Worm (Caenorhabditis elegans): ENCODE data around the gene Y6G8.14.

Y6G8.14 gene

DNA sequence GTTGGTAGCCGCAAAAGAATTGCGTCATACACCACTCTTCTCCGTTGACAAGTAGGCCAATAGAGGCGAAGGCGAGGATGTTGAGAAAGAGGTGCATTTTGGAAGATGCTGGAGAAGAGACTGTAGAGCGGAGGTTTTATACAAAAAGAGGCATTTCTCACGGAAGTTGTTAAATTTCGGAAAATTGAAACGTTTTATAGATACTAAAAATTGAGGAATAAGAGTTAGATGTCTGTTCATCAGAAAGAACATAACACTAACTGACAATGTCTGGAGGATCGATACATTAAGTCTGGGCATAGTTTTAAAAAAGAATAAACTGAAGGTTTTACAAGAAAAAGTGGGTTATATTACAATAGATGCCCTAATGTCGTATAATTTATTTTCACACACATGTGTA is at the start of gene Y6G8.14:
Gene Y6G8.14 (minus strand): TSS at position 101 of the 400 bp plus-strand sequence.
- TF ChIP-seq nhr-12 (tag; optimal IDR thresholded peaks at IDR 0.05) (no peak), jun-1 (tag; optimal IDR thresholded peaks at IDR 0.05) (no peak), ceh-28 (tag; optimal IDR thresholded peaks at IDR 0.05) (no peak), mml-1 (tag; optimal IDR thresholded peaks at IDR 0.05) (no peak), elt-1 (tag; optimal IDR thresholded peaks at IDR 0.05) (no peak), nhr-77 (tag; optimal IDR thresholded peaks at IDR 0.05) (no peak), aly-2 (tag; optimal IDR thresholded peaks at IDR 0.05) (no peak), skn-1 (tag; optimal IDR thresholded peaks at IDR 0.05) (no peak), nhr-25 (tag; optimal IDR thresholded peaks at IDR 0.05) (no peak), ceh-82 (tag; optimal IDR thresholded peaks at IDR 0.05) (no peak)

DNA sequence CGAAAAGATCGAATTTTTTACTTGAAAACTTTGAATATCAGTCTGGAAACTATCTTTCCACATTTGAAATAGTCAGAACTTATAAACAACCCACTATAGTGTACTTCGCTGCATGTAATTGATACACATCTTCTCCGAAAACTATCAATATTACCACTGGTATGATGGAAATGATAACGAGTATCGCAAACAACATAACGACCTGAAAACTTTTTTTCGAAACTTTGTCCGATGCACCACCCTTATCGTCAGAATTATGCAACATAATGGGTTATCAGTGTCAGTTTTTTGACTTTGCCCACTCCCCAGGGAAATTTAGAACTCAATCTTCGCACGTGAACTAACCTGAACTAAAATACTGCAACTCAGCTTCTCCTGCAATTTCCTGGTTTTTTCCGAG is 48.1 kb upstream of the Y6G8.14 start:
- TF ChIP-seq elt-2 (tag; optimal IDR thresholded peaks at IDR 0.05) = peak; percentile 96
- peak; percentile 81 for TF ChIP-seq pqm-1 (tag; optimal IDR thresholded peaks at IDR 0.05)
- no peak for TF ChIP-seq elt-1 (tag; optimal IDR thresholded peaks at IDR 0.05)

DNA sequence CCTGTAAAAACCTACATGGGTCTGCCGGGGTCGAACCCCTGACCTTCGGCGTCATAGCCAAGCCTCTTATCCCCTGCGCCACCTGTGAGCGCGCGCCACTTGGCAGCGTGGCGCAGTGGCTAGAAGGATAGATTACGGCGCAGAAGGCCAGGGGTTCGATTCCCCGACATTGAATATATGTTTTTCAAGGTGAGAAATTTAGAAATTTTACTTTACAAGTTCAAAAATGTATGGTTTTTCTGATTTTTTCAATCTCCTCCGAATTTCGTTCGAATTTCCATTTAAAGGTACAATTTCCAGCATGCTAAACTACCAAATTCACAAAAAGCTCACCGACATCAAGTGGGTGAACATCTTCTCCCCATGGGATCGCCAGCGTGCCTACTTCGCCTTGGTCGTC is 45.9 kb upstream of the Y6G8.14 start, which contains the start of gene dgat-2:
Gene dgat-2 (plus strand): TSS at position 301 of the 400 bp plus-strand sequence.
- TF ChIP-seq nhr-76 (tag; optimal IDR thresholded peaks at IDR 0.05) (no peak), tbx-2 (tag; optimal IDR thresholded peaks at IDR 0.05) (no peak), mdl-1 (tag; optimal IDR thresholded peaks at IDR 0.05) (no peak), fkh-2 (tag; optimal IDR thresholded peaks at IDR 0.05) (no peak), aly-2 (tag; optimal IDR thresholded peaks at IDR 0.05) (no peak), nhr-28 (tag; optimal IDR thresholded peaks at IDR 0.05) (no peak), nhr-67 (tag; optimal IDR thresholded peaks at IDR 0.05) (no peak), egl-27 (tag; optimal IDR thresholded peaks at IDR 0.05) (no peak), nhr-43 (tag; optimal IDR thresholded peaks at IDR 0.05; ENCODE audit: poor library complexity, severe bottlenecking) (no peak), R02D3.7 (tag; optimal IDR thresholded peaks at IDR 0.05) (no peak), unc-39 (tag; optimal IDR thresholded peaks at IDR 0.05) (no peak), ztf-11 (tag; optimal IDR thresholded peaks at IDR 0.05) (no peak), ZK546.5 (tag; optimal IDR thresholded peaks at IDR 0.05) (no peak), ceh-9 (tag; optimal IDR thresholded peaks at IDR 0.05) (no peak), lin-15B (tag; optimal IDR thresholded peaks at IDR 0.05) (no peak), eor-1 (tag; optimal IDR thresholded peaks at IDR 0.05) (no peak), pha-4 (tag; optimal IDR thresholded peaks at IDR 0.05) (no peak), ceh-82 (tag; optimal IDR thresholded peaks at IDR 0.05) (no peak), hmg-11 (tag; optimal IDR thresholded peaks at IDR 0.05) (no peak), elt-3 (tag; optimal IDR thresholded peaks at IDR 0.05) (no peak)

DNA sequence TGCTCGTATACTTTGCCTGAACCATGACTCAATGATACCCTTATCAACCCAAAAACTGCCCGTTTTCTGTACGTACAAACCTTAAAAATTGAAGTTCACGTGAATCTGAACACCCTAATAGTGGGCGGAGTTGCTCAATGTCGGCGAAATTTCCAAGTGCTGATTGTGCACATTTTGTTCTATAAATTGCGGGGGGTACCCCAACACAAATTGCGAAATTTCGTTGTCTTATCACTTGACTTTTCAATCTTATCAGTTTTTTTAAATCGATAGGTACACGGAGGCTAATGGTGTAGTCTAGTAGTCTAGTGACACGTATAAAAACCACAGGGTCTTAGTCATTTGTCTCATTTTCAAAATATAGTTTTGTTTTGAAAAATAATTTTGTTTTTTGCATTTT is 45.1 kb upstream of the Y6G8.14 start, which contains the start of gene fbxa-108:
Gene fbxa-108 (minus strand): TSS at position 158 of the 400 bp plus-strand sequence.
- peak; percentile 87 for TF ChIP-seq jun-1 (tag; optimal IDR thresholded peaks at IDR 0.05)
- no peak for TF ChIP-seq elt-3 (tag; optimal IDR thresholded peaks at IDR 0.05)
- no peak for TF ChIP-seq nhr-43 (tag; optimal IDR thresholded peaks at IDR 0.05; ENCODE audit: poor library complexity, severe bottlenecking)
- TF ChIP-seq skn-1 (tag; optimal IDR thresholded peaks at IDR 0.05) = no peak
- no peak for TF ChIP-seq ceh-9 (tag; optimal IDR thresholded peaks at IDR 0.05)
- no peak for TF ChIP-seq nhr-77 (tag; optimal IDR thresholded peaks at IDR 0.05)
- TF ChIP-seq pqm-1 (tag; optimal IDR thresholded peaks at IDR 0.05) = peak; percentile 99
- TF ChIP-seq snpc-4 (tag; optimal IDR thresholded peaks at IDR 0.05) = peak; percentile 14
- TF ChIP-seq ama-1 (optimal IDR thresholded peaks at IDR 0.05) = no peak
- TF ChIP-seq fkh-10 (GFP tag; optimal IDR thresholded peaks at IDR 0.05) = no peak
- TF ChIP-seq elt-2 (tag; optimal IDR thresholded peaks at IDR 0.05) = peak; percentile 100
- peak; percentile 60 for TF ChIP-seq ceh-28 (tag; optimal IDR thresholded peaks at IDR 0.05)
- TF ChIP-seq pha-4 (tag; optimal IDR thresholded peaks at IDR 0.05) = peak; percentile 71

DNA sequence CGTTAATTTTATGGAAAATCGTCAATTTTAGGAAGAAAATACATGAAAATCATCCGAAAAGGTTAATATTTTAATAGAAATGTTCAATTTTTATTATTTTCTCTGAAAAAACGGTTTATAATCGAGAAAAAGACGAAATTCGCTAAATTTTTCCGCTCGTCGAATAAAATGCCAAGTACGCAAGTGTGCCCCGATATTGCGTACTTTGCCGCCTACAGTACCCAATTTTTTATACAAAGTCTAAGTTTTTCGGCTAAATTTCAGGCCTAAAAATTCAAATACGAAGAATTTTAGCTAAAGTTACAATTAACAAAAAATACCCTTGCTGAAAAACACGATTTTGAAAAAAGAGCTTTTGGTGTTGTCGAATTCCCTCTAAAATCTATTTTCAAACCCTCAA is 44.7 kb upstream of the Y6G8.14 start:
- TF ChIP-seq mml-1 (tag; optimal IDR thresholded peaks at IDR 0.05) (no peak), R02D3.7 (tag; optimal IDR thresholded peaks at IDR 0.05) (no peak), nhr-25 (tag; optimal IDR thresholded peaks at IDR 0.05) (no peak), jun-1 (tag; optimal IDR thresholded peaks at IDR 0.05) (no peak), nhr-28 (tag; optimal IDR thresholded peaks at IDR 0.05) (no peak), ceh-9 (tag; optimal IDR thresholded peaks at IDR 0.05) (no peak), lin-39 (tag; optimal IDR thresholded peaks at IDR 0.05) (no peak), daf-12 (tag; optimal IDR thresholded peaks at IDR 0.05) (no peak), nhr-11 (tag; optimal IDR thresholded peaks at IDR 0.05) (no peak), lin-15B (tag; optimal IDR thresholded peaks at IDR 0.05) (no peak), ama-1 (optimal IDR thresholded peaks at IDR 0.05) (no peak), ztf-4 (tag; optimal IDR thresholded peaks at IDR 0.05) (no peak), fkh-10 (GFP tag; optimal IDR thresholded peaks at IDR 0.05) (no peak), skn-1 (tag; optimal IDR thresholded peaks at IDR 0.05) (no peak)

Data from whole organism, L3 larva.